Worm (Caenorhabditis elegans) whole organism, young adult: ENCODE results near the gene D1053.3.

Experiments used
- F33H1.4 ChIP-seq: fragments of 200-800 bp; sonication (Bioruptor generic); IDR thresholded peaks from 2 replicates; pipeline ENCODE4 v1.3.6; 2022; ENCODE audit warnings: missing genetic modification reagents, missing genetic modification characterization, missing compliant biosample characterization
- F37B4.10 ChIP-seq: fragments of 200-800 bp; sonication (Bioruptor generic); IDR thresholded peaks from 2 replicates; pipeline ENCODE4 v1.3.6; 2022; ENCODE audit warnings: missing genetic modification characterization, missing compliant biosample characterization
- Y67H2A.10 ChIP-seq: fragments of 200-800 bp; sonication (Bioruptor generic); conservative IDR thresholded peaks from 2 replicates; pipeline ENCODE4 v1.3.6; 2022; ENCODE audit warnings: missing genetic modification reagents, missing genetic modification characterization, missing compliant biosample characterization
- bed-1 ChIP-seq: fragments of 200-800 bp; sonication (Bioruptor generic); IDR thresholded peaks from 2 replicates; pipeline ENCODE4 v1.3.6; 2022; ENCODE audit warnings: missing genetic modification reagents, missing genetic modification characterization, missing compliant biosample characterization
- dpl-1 ChIP-seq: fragments of 150-350 bp; optimal IDR thresholded peaks from 2 replicates; lab custom pipeline; 2014; ENCODE audit warnings: missing biosample characterization, missing genetic modification reagents, missing genetic modification characterization
- ekl-4 ChIP-seq: fragments of 200-800 bp; sonication (Bioruptor generic); IDR thresholded peaks from 2 replicates; pipeline ENCODE4 v1.3.6; 2022; ENCODE audit warnings: missing genetic modification reagents, missing genetic modification characterization, missing compliant biosample characterization
- him-1 ChIP-seq: sonication (generic microtip); optimal IDR thresholded peaks from 2 replicates; lab custom pipeline; 2016; ENCODE audit warnings: missing genotype, missing genetic modification reagents, missing genetic modification characterization, missing compliant biosample characterization
- hmg-1.2 ChIP-seq: fragments of 200-800 bp; sonication (Bioruptor generic); IDR thresholded peaks from 2 replicates; pipeline ENCODE4 v1.3.6; 2022; ENCODE audit warnings: missing genetic modification reagents, missing genetic modification characterization, missing compliant biosample characterization
- hmg-20 ChIP-seq: fragments of 200-800 bp; sonication (Bioruptor generic); IDR thresholded peaks from 2 replicates; pipeline ENCODE4 v1.3.6; 2022; ENCODE audit warnings: missing genetic modification reagents, missing genetic modification characterization, missing compliant biosample characterization
- lir-1 ChIP-seq: fragments of 200-800 bp; sonication (Bioruptor generic); conservative IDR thresholded peaks from 2 replicates; pipeline ENCODE4 v1.3.6; 2022; ENCODE audit warnings: missing genetic modification reagents, missing genetic modification characterization, missing compliant biosample characterization
- madf-10 ChIP-seq: sonication (generic microtip); optimal IDR thresholded peaks from 2 replicates; lab custom pipeline; 2016; ENCODE audit warnings: mild to moderate bottlenecking, missing genetic modification characterization, missing compliant biosample characterization
- unc-62 ChIP-seq: fragments of 150-350 bp; optimal IDR thresholded peaks from 2 replicates; lab custom pipeline; 2014; ENCODE audit warnings: missing biosample characterization, missing genetic modification reagents, missing genetic modification characterization
- ztf-28 ChIP-seq: fragments of 200-800 bp; sonication (Bioruptor generic); IDR thresholded peaks from 2 replicates; pipeline ENCODE4 v1.3.6; 2022; ENCODE audit warnings: missing genetic modification reagents, missing genetic modification characterization, missing compliant biosample characterization

- TF ChIP-seq unc-62 (GFP tag; lab: Kevin White, UChicago): no peak
- no peak for TF ChIP-seq ekl-4 (GFP tag; lab: Robert Waterston, UW)
- TF ChIP-seq bed-1 (GFP tag; lab: Robert Waterston, UW): no peak
- TF ChIP-seq F33H1.4 (GFP tag; lab: Robert Waterston, UW): no peak
- TF ChIP-seq hmg-20 (GFP tag; lab: Robert Waterston, UW): no peak
- TF ChIP-seq Y67H2A.10 (GFP tag; lab: Robert Waterston, UW): no peak
- TF ChIP-seq him-1 (tag; lab: Kevin White, UChicago): no peak
- TF ChIP-seq F37B4.10 (GFP tag; lab: Robert Waterston, UW): no peak
- no peak for TF ChIP-seq madf-10
- no peak for TF ChIP-seq lir-1 (GFP tag; lab: Robert Waterston, UW)
- TF ChIP-seq ztf-28 (GFP tag; lab: Robert Waterston, UW): no peak
- no peak for TF ChIP-seq dpl-1 (GFP tag; lab: Kevin White, UChicago)
- TF ChIP-seq hmg-1.2 (GFP tag; lab: Robert Waterston, UW): no peak
Observed at ce11 chrX:11727761-11728160, 9.2 kb downstream of the D1053.3 start, which contains the start of the genes gst-42 and D1053.2.
